ENCODE assay signal across 5 fruit fly cellular contexts in the genomic region with DNA sequence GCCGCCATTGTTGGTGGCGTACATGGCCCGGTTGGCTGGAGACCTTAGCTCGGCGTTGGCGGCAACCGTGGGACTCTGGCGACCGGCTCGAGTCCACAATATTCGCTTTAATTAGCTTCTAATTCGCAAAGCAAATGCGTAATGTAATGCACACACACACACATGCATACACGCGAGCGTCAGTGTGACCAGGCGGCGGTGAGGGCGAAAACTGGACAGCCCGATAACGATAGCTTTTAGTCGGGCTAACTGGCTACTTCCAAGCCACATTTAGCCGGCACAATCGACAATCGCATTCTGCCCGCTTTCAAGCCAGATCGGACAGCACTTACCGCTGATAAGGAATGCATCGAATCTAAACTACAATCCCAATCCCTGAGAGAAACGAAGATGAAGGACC.
A peak's percentile ranks its signal among the peaks of the same experiment; 100 is the strongest.
TF ChIP-seq lines count a peak whose summit lies in the region.

A gene (minus strand): TSS at position 217 of the 400 bp plus-strand sequence.
A gene (plus strand): TSS at position 314 of the 400 bp plus-strand sequence.

- TF ChIP-seq CTCF in S2 (optimal IDR thresholded peaks at IDR 0.05; lab: Kevin White, UChicago), result peak; percentile 40 to 51
- TF ChIP-seq CTCF in whole organism, embryonic (GFP tag; optimal IDR thresholded peaks at IDR 0.05; lab: Kevin White, UChicago), result no peak

TF ChIP-seq in whole organism, adult, 20 proteins besides CTCF, POLR2A, EP300 and RAD21:
- no peak for TF ChIP-seq cnc (optimal IDR thresholded peaks at IDR 0.05; lab: Kevin White, UChicago)
- TF ChIP-seq tj (GFP tag; optimal IDR thresholded peaks at IDR 0.05; lab: Kevin White, UChicago), result peak; percentile 9
- peak; percentile 12 for TF ChIP-seq CG7101 (tag; optimal IDR thresholded peaks at IDR 0.05; lab: Kevin White, UChicago)
- TF ChIP-seq CG7045 (GFP tag; optimal IDR thresholded peaks at IDR 0.05; lab: Kevin White, UChicago), result no peak
- peak; percentile 59 for TF ChIP-seq bab1 (GFP tag; optimal IDR thresholded peaks at IDR 0.05; lab: Kevin White, UChicago)
- no peak for TF ChIP-seq Crg-1 (GFP tag; optimal IDR thresholded peaks at IDR 0.05; lab: Kevin White, UChicago)
- no peak for TF ChIP-seq pad (GFP tag; optimal IDR thresholded peaks at IDR 0.05; lab: Kevin White, UChicago)
- TF ChIP-seq CG11617 (GFP tag; optimal IDR thresholded peaks at IDR 0.05; lab: Kevin White, UChicago), result no peak
- no peak for TF ChIP-seq ovo (GFP tag; optimal IDR thresholded peaks at IDR 0.05; lab: Kevin White, UChicago)
- no peak for TF ChIP-seq Hr96 (GFP tag; optimal IDR thresholded peaks at IDR 0.05; lab: Kevin White, UChicago)
- no peak for TF ChIP-seq Clk (GFP tag; optimal IDR thresholded peaks at IDR 0.05; lab: Kevin White, UChicago)
- TF ChIP-seq cic (GFP tag; optimal IDR thresholded peaks at IDR 0.05; lab: Kevin White, UChicago), result peak; percentile 9
- TF ChIP-seq CG5204 (GFP tag; optimal IDR thresholded peaks at IDR 0.05; lab: Kevin White, UChicago), result no peak
- peak; percentile 66 for TF ChIP-seq Mnt (GFP tag; optimal IDR thresholded peaks at IDR 0.05; lab: Kevin White, UChicago)
- TF ChIP-seq kay (GFP tag; lab: Kevin White, UChicago; ENCODE audit: borderline replicate concordance), result no peak
- TF ChIP-seq CG14711 (tag; optimal IDR thresholded peaks at IDR 0.05; lab: Kevin White, UChicago), result no peak
- no peak for TF ChIP-seq CG33017 (tag; optimal IDR thresholded peaks at IDR 0.05; lab: Kevin White, UChicago)
- TF ChIP-seq toe (GFP tag; optimal IDR thresholded peaks at IDR 0.05; lab: Kevin White, UChicago), result no peak
- no peak for TF ChIP-seq CG12768 (GFP tag; optimal IDR thresholded peaks at IDR 0.05; lab: Kevin White, UChicago)
- no peak for TF ChIP-seq CG1620 (GFP tag; optimal IDR thresholded peaks at IDR 0.05; lab: Kevin White, UChicago)
TF ChIP-seq in whole organism, adult: peak in this region for 5.

TF ChIP-seq in whole organism, embryonic, 481 proteins besides CTCF, POLR2A, EP300 and RAD21 (continues in another document):
- TF ChIP-seq BEAF-32 (GFP tag; optimal IDR thresholded peaks at IDR 0.05; lab: Kevin White, UChicago) (peak; percentile 70), TFAM (GFP tag; optimal IDR thresholded peaks at IDR 0.05; lab: Kevin White, UChicago) (no peak), zen2 (GFP tag; IDR thresholded peaks at IDR 0.05; lab: Robert Waterston, UW; ENCODE audit: partially characterized antibody) (peak; percentile 41; the same call in 1 of the 3 replicates), CG8765 (GFP tag; IDR thresholded peaks at IDR 0.05; lab: Robert Waterston, UW) (no peak), NfI (GFP tag; optimal IDR thresholded peaks at IDR 0.05; lab: Kevin White, UChicago) (no peak), Dek (tag; optimal IDR thresholded peaks at IDR 0.05; lab: Kevin White, UChicago) (no peak), Poxn (GFP tag; IDR thresholded peaks at IDR 0.05; lab: Robert Waterston, UW) (no peak), CG6854 (GFP tag; optimal IDR thresholded peaks at IDR 0.05; lab: Kevin White, UChicago) (no peak), NK7.1 (GFP tag; optimal IDR thresholded peaks at IDR 0.05; lab: Kevin White, UChicago) (no peak), lola (GFP tag; optimal IDR thresholded peaks at IDR 0.05; lab: Kevin White, UChicago) (no peak), stwl (tag; optimal IDR thresholded peaks at IDR 0.05; lab: Kevin White, UChicago) (no peak), CG2129 (GFP tag; IDR thresholded peaks at IDR 0.05; lab: Robert Waterston, UW; ENCODE audit: partially characterized antibody) (no peak), zfh2 (GFP tag; optimal IDR thresholded peaks at IDR 0.05; lab: Kevin White, UChicago) (peak; percentile 24), CG4328 (GFP tag; optimal IDR thresholded peaks at IDR 0.05; lab: Kevin White, UChicago) (no peak), CG11504 (tag; optimal IDR thresholded peaks at IDR 0.05; lab: Kevin White, UChicago) (no peak), grn (GFP tag; optimal IDR thresholded peaks at IDR 0.05; lab: Kevin White, UChicago) (no peak), chif (GFP tag; optimal IDR thresholded peaks at IDR 0.05; lab: Kevin White, UChicago) (no peak), Xbp1 (GFP tag; optimal IDR thresholded peaks at IDR 0.05; lab: Kevin White, UChicago) (no peak), ewg (GFP tag; optimal IDR thresholded peaks at IDR 0.05; lab: Kevin White, UChicago) (no peak), lbe (GFP tag; optimal IDR thresholded peaks at IDR 0.05; lab: Kevin White, UChicago) (no peak), CG17829 (tag; optimal IDR thresholded peaks at IDR 0.05; lab: Kevin White, UChicago) (peak; percentile 26), abd-A (tag; optimal IDR thresholded peaks at IDR 0.05; lab: Kevin White, UChicago) (no peak), CG3726 (GFP tag; IDR thresholded peaks at IDR 0.05; lab: Robert Waterston, UW) (no peak)

TF ChIP-seq in whole organism, pupa, 21 proteins besides CTCF, POLR2A, EP300 and RAD21:
- TF ChIP-seq CG32121 (GFP tag; IDR thresholded peaks at IDR 0.05; lab: Robert Waterston, UW) (peak; percentile 16; the same call in 1 of the 2 replicates), CG8159 (tag; optimal IDR thresholded peaks at IDR 0.05; lab: Kevin White, UChicago) (no peak), Ets98B (GFP tag; IDR thresholded peaks at IDR 0.05; lab: Robert Waterston, UW) (0 out of 2 replicates have a peak, but pooled peaks have one; percentile 7), fd96Ca (GFP tag; IDR thresholded peaks at IDR 0.05; lab: Robert Waterston, UW) (peak; percentile 38; the same call in 1 of the 3 replicates)

TF ChIP-seq in whole organism, wandering third instar larva, 38 proteins besides CTCF, POLR2A, EP300 and RAD21:
- TF ChIP-seq HLH106 (tag; optimal IDR thresholded peaks at IDR 0.05; lab: Kevin White, UChicago), result peak; percentile 19
- TF ChIP-seq Jra (GFP tag; optimal IDR thresholded peaks at IDR 0.05; lab: Kevin White, UChicago), result no peak
- TF ChIP-seq jim (GFP tag; optimal IDR thresholded peaks at IDR 0.05; lab: Kevin White, UChicago), result no peak
- no peak for TF ChIP-seq dsf (GFP tag; optimal IDR thresholded peaks at IDR 0.05; lab: Kevin White, UChicago; ENCODE audit: borderline replicate concordance)
- TF ChIP-seq Vsx2 (GFP tag; optimal IDR thresholded peaks at IDR 0.05; lab: Kevin White, UChicago; ENCODE audit: partially characterized antibody), result peak; percentile 97
- peak; percentile 96 for TF ChIP-seq Myc (optimal IDR thresholded peaks at IDR 0.05; lab: Kevin White, UChicago)
